Fruit fly (Drosophila melanogaster) whole organism, embryonic: ENCODE data around the gene dnc.

Experiments used
- Ada2b ChIP-seq: fragments of 200-800 bp; sonication (Bioruptor generic); IDR thresholded peaks from 2 replicates; pipeline ENCODE4 v1.3.6; 2022; ENCODE audit warnings: missing biosample characterization, missing genetic modification characterization
- Bteb2 ChIP-seq: fragments of 200-800 bp; sonication (Bioruptor generic); optimal IDR thresholded peaks from 2 replicates; lab custom pipeline; 2016; ENCODE audit warnings: missing biosample characterization, missing genetic modification characterization
- CG10147 ChIP-seq: fragments of 200-800 bp; sonication (Bioruptor generic); optimal IDR thresholded peaks from 2 replicates; lab custom pipeline; 2019; ENCODE audit warnings: missing biosample characterization, mild to moderate bottlenecking, missing genetic modification characterization, moderate library complexity
- CG10209 ChIP-seq: fragments of 200-800 bp; sonication (Bioruptor generic); optimal IDR thresholded peaks from 3 replicates; lab custom pipeline; 2017; ENCODE audit warnings: missing biosample characterization, mild to moderate bottlenecking, missing genetic modification characterization, missing genetic modification reagents
- CG10979 ChIP-seq: fragments of 200-800 bp; sonication (Bioruptor generic); optimal IDR thresholded peaks from 2 replicates; lab custom pipeline; 2018; ENCODE audit warnings: missing biosample characterization, mild to moderate bottlenecking, missing genetic modification characterization, moderate library complexity
- CG12391 ChIP-seq: fragments of 200-800 bp; sonication (Bioruptor generic); optimal IDR thresholded peaks from 3 replicates; lab custom pipeline; 2018; ENCODE audit warnings: missing biosample characterization, mild to moderate bottlenecking, missing genetic modification characterization, moderate library complexity
- CG13624 ChIP-seq: fragments of 200-800 bp; sonication (Bioruptor generic); optimal IDR thresholded peaks from 2 replicates; lab custom pipeline; 2016; ENCODE audit warnings: missing biosample characterization, missing genetic modification characterization
- CG14014 ChIP-seq: fragments of 200-800 bp; sonication (Bioruptor generic); IDR thresholded peaks from 2 replicates; pipeline ENCODE4 v1.3.6; 2022; ENCODE audit warnings: missing biosample characterization, missing genetic modification characterization
- CG14860 ChIP-seq: fragments of 200-800 bp; sonication (Bioruptor generic); IDR thresholded peaks from 3 replicates; pipeline ENCODE4 v1.3.6; 2022; ENCODE audit warnings: missing biosample characterization, missing genetic modification characterization; ENCODE audit not compliant: partially characterized antibody
- CG15073 ChIP-seq: fragments of 200-800 bp; sonication (Bioruptor generic); optimal IDR thresholded peaks from 2 replicates; lab custom pipeline; 2016; ENCODE audit warnings: missing biosample characterization, missing genetic modification characterization
- CG2678 ChIP-seq: fragments of 200-800 bp; sonication (Bioruptor generic); optimal IDR thresholded peaks from 3 replicates; lab custom pipeline; 2019; ENCODE audit warnings: missing biosample characterization, mild to moderate bottlenecking, missing genetic modification characterization, moderate library complexity
- CG2889 ChIP-seq: fragments of 200-800 bp; sonication (Bioruptor generic); IDR thresholded peaks from 3 replicates; pipeline ENCODE4 v1.3.6; 2022; ENCODE audit warnings: missing biosample characterization, missing genetic modification characterization
- CG30403 ChIP-seq: fragments of 200-800 bp; sonication (Bioruptor generic); optimal IDR thresholded peaks from 3 replicates; lab custom pipeline; 2016; ENCODE audit warnings: missing biosample characterization, missing genetic modification characterization
- CG31224 ChIP-seq: fragments of 200-800 bp; sonication (Bioruptor generic); IDR thresholded peaks from 2 replicates; pipeline ENCODE4 v1.3.6; 2022; ENCODE audit warnings: missing biosample characterization, missing genetic modification characterization
- CG31365 ChIP-seq: fragments of 200-800 bp; sonication (Bioruptor generic); optimal IDR thresholded peaks from 2 replicates; lab custom pipeline; 2018; ENCODE audit warnings: missing biosample characterization, mild to moderate bottlenecking, missing genetic modification characterization
- CG33557 ChIP-seq: fragments of 200-800 bp; sonication (Bioruptor generic); optimal IDR thresholded peaks from 2 replicates; lab custom pipeline; 2019; ENCODE audit warnings: missing biosample characterization, mild to moderate bottlenecking, missing genetic modification characterization, moderate library complexity
- CG7372 ChIP-seq: fragments of 200-800 bp; sonication (Bioruptor generic); IDR thresholded peaks from 2 replicates; pipeline ENCODE4 v1.3.6; 2022; ENCODE audit warnings: missing biosample characterization, missing genetic modification characterization
- CG7839 ChIP-seq: fragments of 200-800 bp; sonication (Bioruptor generic); optimal IDR thresholded peaks from 3 replicates; lab custom pipeline; 2018; ENCODE audit warnings: missing biosample characterization, mild to moderate bottlenecking, missing genetic modification characterization, moderate library complexity
- CG8089 ChIP-seq: fragments of 200-800 bp; sonication (Bioruptor generic); optimal IDR thresholded peaks from 3 replicates; lab custom pipeline; 2016; ENCODE audit warnings: missing biosample characterization, missing genetic modification characterization
- CG8359 ChIP-seq: fragments of 200-800 bp; sonication (Bioruptor generic); optimal IDR thresholded peaks from 2 replicates; lab custom pipeline; 2017; ENCODE audit warnings: missing biosample characterization, mild to moderate bottlenecking, missing genetic modification characterization, borderline replicate concordance
- CG8478 ChIP-seq: fragments of >200 bp; optimal IDR thresholded peaks from 2 replicates; lab custom pipeline; 2018
- CG8765 ChIP-seq: fragments of 200-800 bp; sonication (Bioruptor generic); IDR thresholded peaks from 2 replicates; pipeline ENCODE4 v1.3.6; 2022; ENCODE audit warnings: missing biosample characterization, missing genetic modification characterization
- CG8924 ChIP-seq: fragments of 200-800 bp; optimal IDR thresholded peaks from 3 replicates; lab custom pipeline; 2019; ENCODE audit warnings: missing biosample characterization, mild to moderate bottlenecking, missing genetic modification characterization, moderate library complexity
- CG9215 ChIP-seq: fragments of 200-800 bp; sonication (Bioruptor generic); IDR thresholded peaks from 2 replicates; pipeline ENCODE4 v1.3.6; 2022; ENCODE audit warnings: missing biosample characterization, missing genetic modification characterization
- D19B ChIP-seq: fragments of 200-800 bp; sonication (Bioruptor generic); optimal IDR thresholded peaks from 2 replicates; lab custom pipeline; 2017; ENCODE audit warnings: missing biosample characterization, mild to moderate bottlenecking, missing genetic modification characterization
- Doc2 ChIP-seq: fragments of 200-800 bp; sonication (Bioruptor generic); IDR thresholded peaks from 2 replicates; pipeline ENCODE4 v1.3.6; 2022; ENCODE audit warnings: missing biosample characterization, missing genetic modification characterization
- Drgx ChIP-seq: fragments of 200-800 bp; sonication (Bioruptor generic); IDR thresholded peaks from 2 replicates; pipeline ENCODE4 v1.3.6; 2022; ENCODE audit warnings: missing biosample characterization, missing genetic modification characterization
- HHEX ChIP-seq: fragments of 200-800 bp; sonication (Bioruptor generic); optimal IDR thresholded peaks from 3 replicates; lab custom pipeline; 2017; ENCODE audit warnings: missing biosample characterization, mild to moderate bottlenecking, missing genetic modification characterization, missing genetic modification reagents
- HmgD ChIP-seq: fragments of 200-800 bp; sonication (Bioruptor generic); optimal IDR thresholded peaks from 3 replicates; lab custom pipeline; 2016; ENCODE audit warnings: missing biosample characterization, missing genetic modification characterization
- Hsf ChIP-seq: fragments of 200-800 bp; sonication (Bioruptor generic); optimal IDR thresholded peaks from 3 replicates; lab custom pipeline; 2016; ENCODE audit warnings: missing biosample characterization, missing genetic modification characterization
- MBD-R2 ChIP-seq: fragments of 200-800 bp; sonication (Bioruptor generic); IDR thresholded peaks from 2 replicates; pipeline ENCODE4 v1.3.6; 2022; ENCODE audit warnings: missing biosample characterization, missing genetic modification characterization
- Oli ChIP-seq: fragments of 200-800 bp; sonication (Bioruptor generic); optimal IDR thresholded peaks from 2 replicates; lab custom pipeline; 2018; ENCODE audit warnings: missing biosample characterization, mild to moderate bottlenecking, missing genetic modification characterization, moderate library complexity
- Ssrp ChIP-seq: fragments of 200-800 bp; sonication (Bioruptor generic); optimal IDR thresholded peaks from 2 replicates; lab custom pipeline; 2018; ENCODE audit warnings: missing biosample characterization, mild to moderate bottlenecking, missing genetic modification characterization, moderate library complexity
- abd-A ChIP-seq: fragments of 200-800 bp; sonication (Bioruptor generic); optimal IDR thresholded peaks from 3 replicates; lab custom pipeline; 2019; ENCODE audit warnings: missing biosample characterization, mild to moderate bottlenecking, missing genetic modification characterization, moderate library complexity
- bab2 ChIP-seq: fragments of 200-800 bp; sonication (Bioruptor generic); optimal IDR thresholded peaks from 2 replicates; lab custom pipeline; 2016; ENCODE audit warnings: missing biosample characterization, missing genetic modification characterization
- dimm ChIP-seq: fragments of 200-800 bp; sonication (Bioruptor generic); IDR thresholded peaks from 2 replicates; pipeline ENCODE4 v1.3.6; 2022; ENCODE audit warnings: missing biosample characterization, missing genetic modification characterization
- eyg ChIP-seq: fragments of 200-800 bp; sonication (Bioruptor generic); optimal IDR thresholded peaks from 3 replicates; lab custom pipeline; 2016; ENCODE audit warnings: missing biosample characterization, missing genetic modification characterization
- gsb-n ChIP-seq: fragments of 200-800 bp; sonication (Bioruptor generic); optimal IDR thresholded peaks from 3 replicates; lab custom pipeline; 2018; ENCODE audit warnings: missing biosample characterization, mild to moderate bottlenecking, missing genetic modification characterization
- inv ChIP-seq: fragments of 200-800 bp; sonication (Bioruptor generic); IDR thresholded peaks from 2 replicates; pipeline ENCODE4 v1.3.6; 2022; ENCODE audit warnings: missing biosample characterization, missing genetic modification characterization; ENCODE audit not compliant: partially characterized antibody
- knrl ChIP-seq: fragments of 200-800 bp; sonication (Bioruptor generic); IDR thresholded peaks from 3 replicates; pipeline ENCODE4 v1.3.6; 2022; ENCODE audit warnings: missing biosample characterization, missing genetic modification characterization; ENCODE audit not compliant: partially characterized antibody
- maf-S ChIP-seq: fragments of 200-800 bp; sonication (Bioruptor generic); optimal IDR thresholded peaks from 2 replicates; lab custom pipeline; 2016; ENCODE audit warnings: missing biosample characterization, missing genetic modification characterization
- odd ChIP-seq: fragments of 200-800 bp; sonication (Bioruptor generic); optimal IDR thresholded peaks from 2 replicates; lab custom pipeline; 2017; ENCODE audit warnings: missing biosample characterization, mild to moderate bottlenecking, missing genetic modification characterization
- pb ChIP-seq: fragments of 200-800 bp; sonication (Bioruptor generic); optimal IDR thresholded peaks from 3 replicates; lab custom pipeline; 2016; ENCODE audit warnings: missing biosample characterization, missing genetic modification characterization
- pho ChIP-seq: fragments of 200-800 bp; sonication (Bioruptor generic); optimal IDR thresholded peaks from 2 replicates; lab custom pipeline; 2016; ENCODE audit warnings: missing biosample characterization, missing genetic modification characterization
- pnt ChIP-seq: fragments of 200-800 bp; sonication (Bioruptor generic); optimal IDR thresholded peaks from 3 replicates; lab custom pipeline; 2016; ENCODE audit warnings: missing biosample characterization, missing genetic modification characterization
- pros ChIP-seq: fragments of 200-800 bp; sonication (Bioruptor generic); optimal IDR thresholded peaks from 3 replicates; lab custom pipeline; 2019; ENCODE audit warnings: missing biosample characterization, mild to moderate bottlenecking, missing genetic modification characterization, moderate library complexity
- seq ChIP-seq: fragments of 200-800 bp; sonication (Bioruptor generic); IDR thresholded peaks from 2 replicates; pipeline ENCODE4 v1.3.6; 2022; ENCODE audit warnings: missing biosample characterization, missing genetic modification characterization
- sug ChIP-seq: fragments of 200-800 bp; optimal IDR thresholded peaks from 2 replicates; lab custom pipeline; 2019; ENCODE audit warnings: missing biosample characterization, mild to moderate bottlenecking, missing genetic modification characterization, moderate library complexity
- ttk ChIP-seq: fragments of 200-800 bp; sonication (Bioruptor generic); IDR thresholded peaks from 2 replicates; pipeline ENCODE4 v2.1.2; 2022; ENCODE audit warnings: missing biosample characterization, missing genetic modification characterization
- unpg ChIP-seq: fragments of 200-800 bp; sonication (Bioruptor generic); optimal IDR thresholded peaks from 3 replicates; lab custom pipeline; 2018; ENCODE audit warnings: missing biosample characterization, mild to moderate bottlenecking, missing genetic modification characterization, moderate library complexity
- vvl ChIP-seq: fragments of 200-800 bp; sonication (Bioruptor generic); IDR thresholded peaks from 2 replicates; pipeline ENCODE4 v1.3.6; 2022; ENCODE audit warnings: missing biosample characterization, missing genetic modification characterization
- wor ChIP-seq: fragments of 200-800 bp; sonication (Bioruptor generic); IDR thresholded peaks from 2 replicates; pipeline ENCODE4 v1.3.6; 2022; ENCODE audit warnings: missing biosample characterization, missing genetic modification characterization

Gene dnc

DNA sequence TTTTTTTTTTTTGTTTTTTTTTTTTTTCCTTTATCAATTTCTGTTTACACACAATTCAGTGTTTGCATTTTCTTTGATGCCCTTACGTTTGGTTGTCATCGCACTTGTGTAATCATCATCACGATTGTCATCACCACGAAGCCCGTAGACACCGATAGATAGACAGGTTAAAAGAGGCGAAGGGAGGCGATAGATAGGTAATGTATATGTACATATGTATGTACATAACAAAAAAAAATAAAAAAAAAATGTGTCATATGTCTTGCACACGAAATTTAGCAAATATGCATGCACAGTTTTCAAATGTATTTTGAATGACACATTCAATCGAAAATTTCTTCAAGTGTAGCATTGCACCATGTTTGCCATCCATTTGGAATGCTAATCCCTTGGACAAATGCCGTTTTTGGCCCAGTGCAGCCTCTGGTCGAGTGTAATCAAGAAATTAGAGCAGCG lies 181.5 kb downstream of the dnc start (continued):
- TF ChIP-seq HHEX (GFP tag; lab: Kevin White, UChicago) (peak; percentile 64), Doc2 (GFP tag; lab: Robert Waterston, UW) (no peak), CG2678 (peak; percentile 61), eyg (GFP tag; lab: Kevin White, UChicago) (peak; percentile 41), bab2 (GFP tag; lab: Kevin White, UChicago) (peak; percentile 40), Ada2b (GFP tag; lab: Robert Waterston, UW) (no peak), ttk (GFP tag; lab: Robert Waterston, UW) (0 out of 2 replicates have a peak, but pooled peaks have one; percentile 10), wor (GFP tag; lab: Robert Waterston, UW) (no peak), CG8478 (lab: Kevin White, UChicago) (no peak), Oli (tag; lab: Kevin White, UChicago) (peak; percentile 38), gsb-n (tag; lab: Kevin White, UChicago) (peak; percentile 46), vvl (GFP tag; lab: Robert Waterston, UW) (peak; percentile 23; the same call in 1 of the 2 replicates), pros (GFP tag; lab: Kevin White, UChicago) (no peak), Hsf (GFP tag; lab: Kevin White, UChicago) (no peak), CG30403 (GFP tag; lab: Kevin White, UChicago) (peak; percentile 17), MBD-R2 (no peak), CG14860 (GFP tag; lab: Robert Waterston, UW) (no peak), pnt (GFP tag; lab: Kevin White, UChicago) (peak; percentile 7), CG7839 (tag; lab: Kevin White, UChicago) (peak; percentile 48), seq (GFP tag; lab: Robert Waterston, UW) (no peak; the same call in 1 of the 2 replicates), CG15073 (GFP tag; lab: Kevin White, UChicago) (no peak), CG14014 (GFP tag; lab: Robert Waterston, UW) (no peak), knrl (no peak), CG12391 (tag; lab: Kevin White, UChicago) (peak; percentile 46), CG13624 (GFP tag; lab: Kevin White, UChicago) (no peak), CG33557 (GFP tag; lab: Kevin White, UChicago) (peak; percentile 62), CG8089 (GFP tag; lab: Kevin White, UChicago) (peak; percentile 7), unpg (peak; percentile 57), CG10209 (GFP tag; lab: Kevin White, UChicago) (peak; percentile 59), CG31224 (GFP tag; lab: Robert Waterston, UW) (no peak), CG2889 (no peak), CG8924 (tag; lab: Kevin White, UChicago) (peak; percentile 35), CG10979 (tag; lab: Kevin White, UChicago) (peak; percentile 48), pb (GFP tag; lab: Kevin White, UChicago) (no peak), HmgD (peak; percentile 1), CG31365 (no peak), sug (tag; lab: Kevin White, UChicago) (no peak), CG8359 (GFP tag; lab: Kevin White, UChicago) (peak; percentile 45), inv (no peak), pho (GFP tag; lab: Kevin White, UChicago) (no peak), CG10147 (GFP tag; lab: Kevin White, UChicago) (no peak), Ssrp (peak; percentile 36), CG7372 (no peak), D19B (GFP tag; lab: Kevin White, UChicago) (no peak), Bteb2 (GFP tag; lab: Kevin White, UChicago) (no peak), odd (GFP tag; lab: Kevin White, UChicago) (peak; percentile 32), abd-A (tag; lab: Kevin White, UChicago) (no peak), Drgx (no peak), dimm (GFP tag; lab: Robert Waterston, UW) (no peak), CG8765 (no peak), CG9215 (GFP tag; lab: Robert Waterston, UW) (no peak), maf-S (GFP tag; lab: Kevin White, UChicago) (no peak)
